Fruit fly (Drosophila melanogaster): Measurements from ENCODE around the gene cyst.

cyst gene

DNA sequence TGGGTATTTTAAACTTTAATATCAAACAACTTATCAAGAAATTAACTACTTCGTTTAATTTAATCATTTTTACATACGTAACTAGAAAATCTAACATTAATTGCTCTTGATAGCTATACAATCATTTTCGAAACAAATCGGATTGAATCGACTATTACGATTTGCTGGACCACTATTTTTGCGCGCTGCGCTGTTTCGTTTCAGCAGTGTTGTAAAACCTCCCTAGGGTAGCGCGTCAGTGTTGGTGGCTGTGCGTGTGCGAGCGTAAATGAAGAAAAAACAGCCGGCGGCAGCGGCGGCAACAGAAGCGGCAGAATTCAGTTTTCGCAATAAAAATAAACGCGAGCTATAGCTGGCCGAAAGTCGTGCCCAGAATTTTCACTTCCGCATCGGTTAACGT lies 24.7 kb upstream of the cyst start, which contains the start of gene CG33116 (continued):
- TF ChIP-seq dac (GFP tag; optimal IDR thresholded peaks at IDR 0.05), result peak; percentile 77
- TF ChIP-seq topi (GFP tag; optimal IDR thresholded peaks at IDR 0.05), result peak; percentile 84
- peak; percentile 81 for TF ChIP-seq Smox (GFP tag; optimal IDR thresholded peaks at IDR 0.05)
- TF ChIP-seq dsx (GFP tag; optimal IDR thresholded peaks at IDR 0.05; ENCODE audit: poor library complexity, severe bottlenecking), result peak; percentile 72
- TF ChIP-seq Eip93F (GFP tag; optimal IDR thresholded peaks at IDR 0.05), result peak; percentile 33
- peak; percentile 86 for TF ChIP-seq cyc (GFP tag; optimal IDR thresholded peaks at IDR 0.05)
- peak; percentile 77 for TF ChIP-seq CG1621 (tag; optimal IDR thresholded peaks at IDR 0.05)
- peak; percentile 57 for TF ChIP-seq CG11902 (GFP tag; optimal IDR thresholded peaks at IDR 0.05)

DNA sequence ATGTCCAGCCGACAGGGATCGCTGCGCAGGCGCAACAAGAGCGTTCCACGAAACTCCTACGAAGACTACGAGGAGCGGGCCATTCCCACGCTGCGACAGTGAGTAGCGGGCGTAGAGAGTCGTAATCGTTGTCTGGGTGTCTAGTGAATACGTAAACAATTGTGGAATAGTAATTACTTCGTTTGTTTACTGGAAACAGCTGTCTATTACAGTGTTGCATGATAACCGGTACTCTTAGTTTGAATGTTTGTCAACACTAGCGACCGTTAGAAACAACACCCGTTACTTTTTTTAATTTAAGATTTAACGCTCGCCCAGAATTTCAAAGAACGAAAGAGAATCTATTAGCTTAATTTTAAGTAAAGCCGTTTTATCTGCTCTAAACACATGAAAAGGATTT lies 21.5 kb upstream of the cyst start, which contains the start of gene CG10165:
Gene CG10165 (minus strand): TSS at position 214 of the 400 bp plus-strand sequence.
- no peak for TF ChIP-seq CG9139 (GFP tag; optimal IDR thresholded peaks at IDR 0.05)
- TF ChIP-seq dsx (GFP tag; optimal IDR thresholded peaks at IDR 0.05; ENCODE audit: poor library complexity, severe bottlenecking), result peak; percentile 61
- peak; percentile 81 for TF ChIP-seq fkh (GFP tag; optimal IDR thresholded peaks at IDR 0.05)

DNA sequence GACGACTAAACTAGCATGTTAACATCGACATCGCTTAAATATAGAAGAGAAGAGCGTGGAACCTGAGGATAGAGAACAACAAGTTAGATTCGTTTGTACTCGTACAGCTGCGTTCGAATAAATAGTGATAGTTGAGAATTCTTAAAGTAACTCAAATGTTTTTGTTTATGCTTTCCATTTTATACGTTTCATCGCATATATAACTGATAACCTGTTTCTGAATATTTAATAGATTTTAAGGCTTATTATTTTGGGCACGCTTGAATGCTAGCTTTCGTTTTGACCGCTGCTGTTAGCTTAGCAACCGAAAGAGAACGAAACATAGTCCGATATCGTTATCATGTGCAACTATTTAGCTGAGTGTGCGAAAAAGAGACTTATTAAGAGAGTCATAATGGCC lies 19.7 kb upstream of the cyst start:
- peak; percentile 61 for TF ChIP-seq CG11902 (GFP tag; optimal IDR thresholded peaks at IDR 0.05)
- peak; percentile 74 for TF ChIP-seq esn (GFP tag; optimal IDR thresholded peaks at IDR 0.05)
- peak; percentile 95 for TF ChIP-seq CG4318 (GFP tag; optimal IDR thresholded peaks at IDR 0.05)
- TF ChIP-seq CG10669 (GFP tag; optimal IDR thresholded peaks at IDR 0.05), result peak; percentile 94
- peak; percentile 90 for TF ChIP-seq CG8632 (GFP tag; optimal IDR thresholded peaks at IDR 0.05)
- peak; percentile 89 to 97 for TF ChIP-seq salr (GFP tag; optimal IDR thresholded peaks at IDR 0.05)
- TF ChIP-seq OdsH (GFP tag; optimal IDR thresholded peaks at IDR 0.05), result peak; percentile 97
- TF ChIP-seq fd85E (GFP tag; optimal IDR thresholded peaks at IDR 0.05), result peak; percentile 67
- peak; percentile 77 for TF ChIP-seq lz (GFP tag; optimal IDR thresholded peaks at IDR 0.05)
- TF ChIP-seq Blimp-1 (GFP tag; optimal IDR thresholded peaks at IDR 0.05), result no peak
- peak; percentile 69 for TF ChIP-seq Hr39 (GFP tag; optimal IDR thresholded peaks at IDR 0.05)
- TF ChIP-seq Sox15 (GFP tag; optimal IDR thresholded peaks at IDR 0.05), result peak; percentile 74
- TF ChIP-seq CG1621 (tag; optimal IDR thresholded peaks at IDR 0.05), result peak; percentile 93
- peak; percentile 93 for TF ChIP-seq CG3032 (tag; optimal IDR thresholded peaks at IDR 0.05)
- peak; percentile 97 for TF ChIP-seq dac (GFP tag; optimal IDR thresholded peaks at IDR 0.05)
- TF ChIP-seq Hr38 (GFP tag; optimal IDR thresholded peaks at IDR 0.05), result peak; percentile 33
- TF ChIP-seq Eip75B (GFP tag; optimal IDR thresholded peaks at IDR 0.05), result peak; percentile 95
- peak; percentile 96 for TF ChIP-seq fd59A (GFP tag; optimal IDR thresholded peaks at IDR 0.05)
- TF ChIP-seq Ets21C (GFP tag; optimal IDR thresholded peaks at IDR 0.05), result peak; percentile 27
- peak; percentile 99 for TF ChIP-seq Gug (GFP tag; IDR thresholded peaks at IDR 0.05)
- peak; percentile 97 for TF ChIP-seq pdm3 (GFP tag; optimal IDR thresholded peaks at IDR 0.05)
- peak; percentile 97 for TF ChIP-seq CG3919 (GFP tag; optimal IDR thresholded peaks at IDR 0.05)
- peak; percentile 96 for TF ChIP-seq CG10631 (GFP tag; optimal IDR thresholded peaks at IDR 0.05)
- peak; percentile 53 for TF ChIP-seq Smox (GFP tag; optimal IDR thresholded peaks at IDR 0.05)
- TF ChIP-seq Sox102F (GFP tag; optimal IDR thresholded peaks at IDR 0.05), result peak; percentile 54
- TF ChIP-seq achi (GFP tag; optimal IDR thresholded peaks at IDR 0.05), result peak; percentile 97
- TF ChIP-seq Lpt (GFP tag; optimal IDR thresholded peaks at IDR 0.05), result peak; percentile 96
- TF ChIP-seq Sox14 (GFP tag; optimal IDR thresholded peaks at IDR 0.05), result peak; percentile 95
- TF ChIP-seq Hr4 (GFP tag; optimal IDR thresholded peaks at IDR 0.05), result peak; percentile 99
- no peak for TF ChIP-seq CG6854 (GFP tag; optimal IDR thresholded peaks at IDR 0.05)
- TF ChIP-seq eg (GFP tag; IDR thresholded peaks at IDR 0.05), result peak; percentile 100
- TF ChIP-seq CG6792 (GFP tag; optimal IDR thresholded peaks at IDR 0.05), result peak; percentile 91
- peak; percentile 99 for TF ChIP-seq Eip78C (GFP tag)
- peak; percentile 99 for TF ChIP-seq CG6163 (GFP tag; IDR thresholded peaks at IDR 0.05)
- TF ChIP-seq CG32006 (GFP tag; optimal IDR thresholded peaks at IDR 0.05), result peak; percentile 99
- TF ChIP-seq CG11294 (GFP tag; IDR thresholded peaks at IDR 0.05), result peak; percentile 99
- no peak for TF ChIP-seq svp (GFP tag)
- TF ChIP-seq CG34406 (GFP tag; optimal IDR thresholded peaks at IDR 0.05), result peak; percentile 86
- TF ChIP-seq vri (GFP tag; optimal IDR thresholded peaks at IDR 0.05), result peak; percentile 83
- peak; percentile 94 for TF ChIP-seq ss (GFP tag; optimal IDR thresholded peaks at IDR 0.05)
- TF ChIP-seq acj6 (GFP tag; optimal IDR thresholded peaks at IDR 0.05), result peak; percentile 94

Data from whole organism, prepupa.